Fruit fly (Drosophila melanogaster) whole organism, prepupa: Measurements from ENCODE around the gene Vps52.

Experiments
- Blimp-1 ChIP-seq: fragments of 200-800 bp; sonication (Bioruptor generic); optimal IDR thresholded peaks from 3 replicates; lab custom pipeline; 2017; ENCODE audit warnings: missing biosample characterization, missing genetic modification characterization, mild to moderate bottlenecking, moderate library complexity, missing genetic modification reagents
- CG10631 ChIP-seq: fragments of 200-800 bp; sonication (Bioruptor generic); optimal IDR thresholded peaks from 2 replicates; lab custom pipeline; 2016; ENCODE audit warnings: missing biosample characterization, missing genetic modification characterization
- CG10669 ChIP-seq: fragments of 200-800 bp; sonication (Bioruptor generic); optimal IDR thresholded peaks from 3 replicates; lab custom pipeline; 2018; ENCODE audit warnings: missing biosample characterization, mild to moderate bottlenecking, missing genetic modification characterization, moderate library complexity
- CG11294 ChIP-seq: fragments of 200-800 bp; sonication (Bioruptor generic); IDR thresholded peaks from 2 replicates; pipeline ENCODE4 v1.3.6; 2022; ENCODE audit warnings: missing biosample characterization, missing genetic modification characterization
- CG11762 ChIP-seq: fragments of 200-800 bp; sonication (Bioruptor generic); optimal IDR thresholded peaks from 3 replicates; lab custom pipeline; 2016; ENCODE audit warnings: missing biosample characterization, missing genetic modification characterization; ENCODE audit not compliant: insufficient read depth
- CG15336 ChIP-seq: fragments of 200-800 bp; sonication (Bioruptor generic); IDR thresholded peaks from 2 replicates; pipeline ENCODE4 v1.3.6; 2022; ENCODE audit warnings: missing biosample characterization, missing genetic modification characterization
- CG1621 ChIP-seq: fragments of 200-800 bp; sonication (Bioruptor generic); optimal IDR thresholded peaks from 3 replicates; lab custom pipeline; 2018; ENCODE audit warnings: missing biosample characterization, mild to moderate bottlenecking, missing genetic modification characterization
- CG16779 ChIP-seq: fragments of 200-800 bp; sonication (Bioruptor generic); optimal IDR thresholded peaks from 3 replicates; lab custom pipeline; 2017; ENCODE audit warnings: missing biosample characterization, mild to moderate bottlenecking, missing genetic modification characterization
- CG3032 ChIP-seq: fragments of 200-800 bp; optimal IDR thresholded peaks from 2 replicates; lab custom pipeline; 2019; ENCODE audit warnings: missing biosample characterization, mild to moderate bottlenecking, missing genetic modification characterization, moderate library complexity
- CG31627 ChIP-seq: fragments of 200-800 bp; sonication (Bioruptor generic); optimal IDR thresholded peaks from 3 replicates; lab custom pipeline; 2016; ENCODE audit warnings: missing biosample characterization, missing genetic modification characterization
- CG32006 ChIP-seq: fragments of 200-800 bp; sonication (Bioruptor generic); optimal IDR thresholded peaks from 3 replicates; lab custom pipeline; 2017; ENCODE audit warnings: missing biosample characterization, mild to moderate bottlenecking, missing genetic modification characterization
- CG34406 ChIP-seq: fragments of 200-800 bp; sonication (Bioruptor generic); optimal IDR thresholded peaks from 3 replicates; lab custom pipeline; 2016; ENCODE audit warnings: missing biosample characterization, missing genetic modification characterization
- CG3919 ChIP-seq: fragments of 200-800 bp; sonication (Bioruptor generic); optimal IDR thresholded peaks from 3 replicates; lab custom pipeline; 2016; ENCODE audit warnings: missing biosample characterization, missing genetic modification characterization
- CG4318 ChIP-seq: fragments of 200-800 bp; sonication (Bioruptor generic); optimal IDR thresholded peaks from 3 replicates; lab custom pipeline; 2017; ENCODE audit warnings: missing biosample characterization, mild to moderate bottlenecking, missing genetic modification characterization
- CG6808 ChIP-seq: fragments of 200-800 bp; sonication (Bioruptor generic); optimal IDR thresholded peaks from 3 replicates; lab custom pipeline; 2017; ENCODE audit warnings: missing biosample characterization, missing genetic modification characterization, mild to moderate bottlenecking, moderate library complexity, missing genetic modification reagents
- CG6854 ChIP-seq: fragments of 200-800 bp; sonication (Bioruptor generic); optimal IDR thresholded peaks from 2 replicates; lab custom pipeline; 2017; ENCODE audit warnings: missing biosample characterization, mild to moderate bottlenecking, missing genetic modification characterization
- CG7368 ChIP-seq: fragments of 200-800 bp; sonication (Bioruptor generic); optimal IDR thresholded peaks from 3 replicates; lab custom pipeline; 2016; ENCODE audit warnings: missing biosample characterization, missing genetic modification characterization
- CG8119 ChIP-seq: fragments of 200-800 bp; sonication (Bioruptor generic); IDR thresholded peaks from 3 replicates; pipeline ENCODE4 v1.3.6; 2022; ENCODE audit warnings: missing biosample characterization, missing genetic modification characterization
- CG8319 ChIP-seq: fragments of 200-800 bp; sonication (Bioruptor generic); optimal IDR thresholded peaks from 3 replicates; lab custom pipeline; 2016; ENCODE audit warnings: missing biosample characterization, missing genetic modification characterization
- CG8632 ChIP-seq: fragments of 200-800 bp; sonication (Bioruptor generic); optimal IDR thresholded peaks from 3 replicates; lab custom pipeline; 2016; ENCODE audit warnings: missing biosample characterization, missing genetic modification characterization
- Eip75B ChIP-seq: fragments of 200-800 bp; sonication (Bioruptor generic); optimal IDR thresholded peaks from 3 replicates; lab custom pipeline; 2016; ENCODE audit warnings: missing biosample characterization, missing genetic modification characterization
- Eip93F ChIP-seq: fragments of 200-800 bp; sonication (Bioruptor generic); optimal IDR thresholded peaks from 2 replicates; lab custom pipeline; 2016; ENCODE audit warnings: missing biosample characterization, mild to moderate bottlenecking, missing genetic modification characterization
- Ets21C ChIP-seq: fragments of 200-800 bp; sonication (Bioruptor generic); optimal IDR thresholded peaks from 3 replicates; lab custom pipeline; 2016; ENCODE audit warnings: missing biosample characterization, missing genetic modification characterization
- Gug ChIP-seq: fragments of 200-800 bp; sonication (Bioruptor generic); IDR thresholded peaks from 2 replicates; pipeline ENCODE4 v1.3.6; 2022; ENCODE audit warnings: missing biosample characterization, missing genetic modification characterization
- Hr38 ChIP-seq: sonication (Bioruptor generic); optimal IDR thresholded peaks from 2 replicates; lab custom pipeline; 2016; ENCODE audit warnings: missing biosample characterization, missing genetic modification characterization
- Hr4 ChIP-seq: fragments of 200-800 bp; sonication (Bioruptor generic); optimal IDR thresholded peaks from 3 replicates; lab custom pipeline; 2016; ENCODE audit warnings: missing biosample characterization, missing genetic modification characterization
- Lpt ChIP-seq: fragments of 200-800 bp; sonication (Bioruptor generic); optimal IDR thresholded peaks from 3 replicates; lab custom pipeline; 2016; ENCODE audit warnings: missing biosample characterization, missing genetic modification characterization
- Met ChIP-seq: fragments of 200-800 bp; sonication (Bioruptor generic); optimal IDR thresholded peaks from 3 replicates; lab custom pipeline; 2016; ENCODE audit warnings: missing biosample characterization, missing genetic modification characterization
- OdsH ChIP-seq: fragments of 200-800 bp; sonication (Bioruptor generic); optimal IDR thresholded peaks from 3 replicates; lab custom pipeline; 2016; ENCODE audit warnings: missing biosample characterization, missing genetic modification characterization
- Smox ChIP-seq: fragments of 200-800 bp; sonication (Bioruptor generic); optimal IDR thresholded peaks from 3 replicates; lab custom pipeline; 2016; ENCODE audit warnings: missing biosample characterization, missing genetic modification characterization
- Sox102F ChIP-seq: fragments of 200-800 bp; sonication (Bioruptor generic); optimal IDR thresholded peaks from 2 replicates; lab custom pipeline; 2016; ENCODE audit warnings: missing biosample characterization, mild to moderate bottlenecking, missing genetic modification characterization
- Sox14 ChIP-seq: fragments of 200-800 bp; sonication (Bioruptor generic); optimal IDR thresholded peaks from 3 replicates; lab custom pipeline; 2016; ENCODE audit warnings: missing biosample characterization, missing genetic modification characterization
- Sox15 ChIP-seq: fragments of 200-800 bp; sonication (Bioruptor generic); optimal IDR thresholded peaks from 3 replicates; lab custom pipeline; 2016; ENCODE audit warnings: missing biosample characterization, missing genetic modification characterization
- acj6 ChIP-seq: fragments of 200-800 bp; sonication (Bioruptor generic); optimal IDR thresholded peaks from 3 replicates; lab custom pipeline; 2016; ENCODE audit warnings: missing biosample characterization, missing genetic modification characterization
- cyc ChIP-seq: fragments of 200-800 bp; sonication (Bioruptor generic); optimal IDR thresholded peaks from 3 replicates; lab custom pipeline; 2016; ENCODE audit warnings: missing biosample characterization, missing genetic modification characterization
- dac ChIP-seq: fragments of 200-800 bp; sonication (Bioruptor generic); optimal IDR thresholded peaks from 2 replicates; lab custom pipeline; 2017; ENCODE audit warnings: missing biosample characterization, mild to moderate bottlenecking, missing genetic modification characterization
- dsx ChIP-seq: fragments of 200-800 bp; optimal IDR thresholded peaks from 3 replicates; lab custom pipeline; 2019; ENCODE audit warnings: missing biosample characterization, mild to moderate bottlenecking, missing genetic modification characterization, moderate library complexity; ENCODE audit not compliant: poor library complexity, severe bottlenecking
- eg ChIP-seq: fragments of 200-800 bp; sonication (Bioruptor generic); IDR thresholded peaks from 3 replicates; pipeline ENCODE4 v1.3.6; 2022; ENCODE audit warnings: missing biosample characterization, missing genetic modification characterization
- esn ChIP-seq: fragments of 200-800 bp; sonication (Bioruptor generic); optimal IDR thresholded peaks from 2 replicates; lab custom pipeline; 2016; ENCODE audit warnings: missing biosample characterization, mild to moderate bottlenecking, missing genetic modification characterization, moderate library complexity
- fd59A ChIP-seq: fragments of 200-800 bp; sonication (Bioruptor generic); optimal IDR thresholded peaks from 2 replicates; lab custom pipeline; 2017; ENCODE audit warnings: missing biosample characterization, mild to moderate bottlenecking, missing genetic modification characterization, missing genetic modification reagents
- fd85E ChIP-seq: fragments of 200-800 bp; sonication (Bioruptor generic); optimal IDR thresholded peaks from 3 replicates; lab custom pipeline; 2016; ENCODE audit warnings: missing biosample characterization, missing genetic modification characterization
- fkh ChIP-seq: fragments of 200-800 bp; sonication (Bioruptor generic); optimal IDR thresholded peaks from 3 replicates; lab custom pipeline; 2017; ENCODE audit warnings: missing biosample characterization, mild to moderate bottlenecking, missing genetic modification characterization, moderate library complexity
- net ChIP-seq: fragments of 200-800 bp; sonication (Bioruptor generic); optimal IDR thresholded peaks from 3 replicates; lab custom pipeline; 2016; ENCODE audit warnings: missing biosample characterization, missing genetic modification characterization
- pdm3 ChIP-seq: fragments of 200-800 bp; sonication (Bioruptor generic); optimal IDR thresholded peaks from 3 replicates; lab custom pipeline; 2016; ENCODE audit warnings: missing biosample characterization, missing genetic modification characterization
- salr ChIP-seq, 2 experiments: fragments of 200-800 bp; sonication (Bioruptor generic); optimal IDR thresholded peaks; 3 replicates each; lab custom pipeline; 2016 to 2018; ENCODE audit warnings: missing biosample characterization in 2 of 2, missing genetic modification characterization in 2 of 2, mild to moderate bottlenecking in 1 of 2
- svp ChIP-seq: fragments of 200-800 bp; sonication (Bioruptor generic); peaks from one replicate; lab custom pipeline; 2016; ENCODE audit warnings: missing biosample characterization, missing genetic modification characterization
- vri ChIP-seq: fragments of 200-800 bp; sonication (Bioruptor generic); optimal IDR thresholded peaks from 3 replicates; lab custom pipeline; 2016; ENCODE audit warnings: missing biosample characterization, mild to moderate bottlenecking, missing genetic modification characterization

Vps52 gene

DNA sequence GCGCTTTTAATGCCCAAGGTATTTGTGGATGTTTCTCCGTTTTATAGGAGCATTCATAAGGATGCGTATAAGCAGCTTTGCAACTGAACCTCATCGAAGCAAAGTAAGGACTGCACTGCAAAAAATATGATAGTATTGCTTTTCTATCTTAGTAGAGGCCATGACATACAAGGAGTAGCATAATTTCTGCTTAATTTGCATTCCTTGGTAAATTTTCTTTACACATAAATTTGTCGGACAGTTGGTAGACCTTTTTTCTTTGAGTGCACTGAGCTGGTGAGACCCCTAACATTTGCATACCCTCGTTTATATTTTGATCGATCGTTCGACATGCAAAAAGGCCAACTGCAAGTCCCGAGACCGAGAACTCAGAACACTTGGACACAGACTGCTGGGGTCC lies 30.8 kb downstream of the Vps52 start (continued):
- TF ChIP-seq CG4318 (GFP tag; lab: Kevin White, UChicago) (no peak), CG16779 (tag; lab: Kevin White, UChicago) (no peak), fd59A (peak; percentile 48), Lpt (GFP tag; lab: Kevin White, UChicago) (no peak), dac (GFP tag; lab: Kevin White, UChicago) (no peak), Sox15 (GFP tag; lab: Kevin White, UChicago) (peak; percentile 36), net (GFP tag; lab: Kevin White, UChicago) (peak; percentile 48), fkh (no peak), CG1621 (tag; lab: Kevin White, UChicago) (peak; percentile 54), CG11762 (GFP tag; lab: Kevin White, UChicago) (peak; percentile 42), Blimp-1 (GFP tag; lab: Kevin White, UChicago) (peak; percentile 45), CG10669 (peak; percentile 57), CG31627 (GFP tag; lab: Kevin White, UChicago) (peak; percentile 81), CG10631 (peak; percentile 51), Hr4 (GFP tag; lab: Kevin White, UChicago) (peak; percentile 25)

DNA sequence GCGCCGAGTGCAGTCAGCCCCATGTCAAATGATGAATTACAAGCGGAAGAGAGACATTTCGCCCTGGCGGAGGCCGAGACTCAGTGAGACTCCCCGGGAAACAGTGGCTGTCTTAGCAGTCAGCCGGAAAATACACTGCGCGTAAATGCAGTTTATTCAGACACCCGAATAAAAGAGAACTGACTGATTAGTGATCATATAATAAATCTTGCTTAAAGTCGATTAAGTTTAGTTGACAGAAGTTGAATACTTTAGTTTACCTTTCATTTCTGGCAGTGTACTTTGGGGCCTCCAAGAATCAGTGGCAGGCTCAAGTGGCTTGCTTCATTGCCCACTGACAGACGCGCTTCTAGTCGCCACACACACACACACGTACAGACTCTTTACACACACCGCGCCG lies 32.5 kb downstream of the Vps52 start:
- TF ChIP-seq CG31627 (GFP tag; lab: Kevin White, UChicago) = peak; percentile 37
- TF ChIP-seq CG34406 (GFP tag; lab: Kevin White, UChicago) = peak; percentile 46
- TF ChIP-seq CG10631 = peak; percentile 73
- TF ChIP-seq fd59A = peak; percentile 54
- TF ChIP-seq CG3032 = peak; percentile 74
- TF ChIP-seq Hr38 (GFP tag; lab: Kevin White, UChicago) = no peak
- TF ChIP-seq svp (GFP tag; lab: Kevin White, UChicago) = peak; percentile 65
- TF ChIP-seq CG15336 (GFP tag; lab: Robert Waterston, UW) = peak; percentile 56; the same call in 1 of the 2 replicates
- TF ChIP-seq Eip75B (GFP tag; lab: Kevin White, UChicago) = peak; percentile 76
- TF ChIP-seq CG16779 (tag; lab: Kevin White, UChicago) = peak; percentile 62
- TF ChIP-seq CG6854 (GFP tag; lab: Kevin White, UChicago) = no peak
- no peak for TF ChIP-seq dac (GFP tag; lab: Kevin White, UChicago)
- TF ChIP-seq CG10669 = peak; percentile 81
- TF ChIP-seq fkh = no peak
- TF ChIP-seq vri (GFP tag; lab: Kevin White, UChicago) = peak; percentile 2
- peak; percentile 59 for TF ChIP-seq Met (GFP tag; lab: Kevin White, UChicago)
- TF ChIP-seq OdsH (GFP tag; lab: Kevin White, UChicago) = peak; percentile 67
- peak; percentile 75 for TF ChIP-seq CG32006 (GFP tag; lab: Kevin White, UChicago)
- peak; percentile 50 for TF ChIP-seq Sox15 (GFP tag; lab: Kevin White, UChicago)
- no peak for TF ChIP-seq Eip93F (GFP tag; lab: Kevin White, UChicago)
- peak; percentile 73 for TF ChIP-seq eg (GFP tag; lab: Robert Waterston, UW)
- peak; percentile 61 for TF ChIP-seq dsx (GFP tag; lab: Kevin White, UChicago)
- no peak for TF ChIP-seq Smox (GFP tag; lab: Kevin White, UChicago)
- peak; percentile 77 for TF ChIP-seq CG6808
- peak; percentile 55 for TF ChIP-seq CG11762 (GFP tag; lab: Kevin White, UChicago)
- TF ChIP-seq fd85E (GFP tag; lab: Kevin White, UChicago) = no peak
- peak; percentile 51 for TF ChIP-seq Hr4 (GFP tag; lab: Kevin White, UChicago)
- TF ChIP-seq CG8632 = peak; percentile 43
- TF ChIP-seq salr (GFP tag; optimal IDR thresholded peaks at IDR 0.05; lab: Kevin White, UChicago) = peak; percentile 51 to 66
- no peak for TF ChIP-seq CG11294
- peak; percentile 42 for TF ChIP-seq CG4318 (GFP tag; lab: Kevin White, UChicago)
- TF ChIP-seq CG8119 = peak; percentile 75
- TF ChIP-seq Blimp-1 (GFP tag; lab: Kevin White, UChicago) = no peak
- peak; percentile 56 for TF ChIP-seq net (GFP tag; lab: Kevin White, UChicago)
- peak; percentile 30 for TF ChIP-seq Sox102F (GFP tag; lab: Kevin White, UChicago)
- peak; percentile 63 for TF ChIP-seq esn
- TF ChIP-seq Gug (GFP tag; lab: Robert Waterston, UW) = peak; percentile 56; the same call in 1 of the 2 replicates
- TF ChIP-seq CG7368 (GFP tag; lab: Kevin White, UChicago) = peak; percentile 74
- peak; percentile 42 for TF ChIP-seq Lpt (GFP tag; lab: Kevin White, UChicago)
- TF ChIP-seq CG8319 = peak; percentile 45
- TF ChIP-seq CG3919 = peak; percentile 80
- TF ChIP-seq pdm3 (GFP tag; lab: Kevin White, UChicago) = peak; percentile 67
- peak; percentile 56 for TF ChIP-seq cyc (GFP tag; lab: Kevin White, UChicago)
- peak; percentile 69 for TF ChIP-seq acj6
- TF ChIP-seq Sox14 (GFP tag; lab: Kevin White, UChicago) = peak; percentile 77
- no peak for TF ChIP-seq Ets21C (GFP tag; lab: Kevin White, UChicago)
